Worm (Caenorhabditis elegans): ENCODE results near the gene F19B10.10.

F19B10.10 gene

ce11 chrII:3659776-3660175 is 21.4 kb downstream of the F19B10.10 start, which contains the start of gene F19B10.4:
TSS of gene F19B10.4 (plus strand) at chrII:3660076.
- TF ChIP-seq unc-62 (GFP tag; optimal IDR thresholded peaks at IDR 0.05) (no peak), mep-1 (tag; optimal IDR thresholded peaks at IDR 0.05) (no peak), M03D4.4 (tag; optimal IDR thresholded peaks at IDR 0.05) (no peak), mls-2 (tag; optimal IDR thresholded peaks at IDR 0.05) (no peak)

- no peak for TF ChIP-seq lin-13 (tag; optimal IDR thresholded peaks at IDR 0.05)
- TF ChIP-seq blmp-1 (tag; optimal IDR thresholded peaks at IDR 0.05), result no peak
- no peak for TF ChIP-seq flh-1 (GFP tag; optimal IDR thresholded peaks at IDR 0.05)
Measured at ce11 chrII:3655378-3655777, 25.8 kb downstream of the F19B10.10 start, which contains the start of gene F19B10.5. TSS of gene F19B10.5 (plus strand) at chrII:3655678.

- TF ChIP-seq nhr-237 (tag; optimal IDR thresholded peaks at IDR 0.05) (no peak), lsy-2 (tag; optimal IDR thresholded peaks at IDR 0.05) (no peak), ceh-83 (GFP tag; optimal IDR thresholded peaks at IDR 0.05) (no peak), lin-32 (GFP tag; optimal IDR thresholded peaks at IDR 0.05) (no peak), unc-62 (GFP tag; optimal IDR thresholded peaks at IDR 0.05) (no peak), nhr-12 (tag; optimal IDR thresholded peaks at IDR 0.05) (no peak), bed-3 (GFP tag; optimal IDR thresholded peaks at IDR 0.05) (no peak), drap-1 (GFP tag; optimal IDR thresholded peaks at IDR 0.05) (no peak), ceh-39 (tag; optimal IDR thresholded peaks at IDR 0.05) (no peak), lin-13 (tag; optimal IDR thresholded peaks at IDR 0.05) (no peak), ham-2 (GFP tag; optimal IDR thresholded peaks at IDR 0.05) (no peak), elt-1 (tag; optimal IDR thresholded peaks at IDR 0.05; ENCODE audit: borderline replicate concordance, insufficient read depth) (no peak), mab-5 (tag; optimal IDR thresholded peaks at IDR 0.05) (no peak), tbx-8 (GFP tag; optimal IDR thresholded peaks at IDR 0.05) (no peak), unc-39 (tag; optimal IDR thresholded peaks at IDR 0.05) (no peak), ces-1 (GFP tag; optimal IDR thresholded peaks at IDR 0.05) (no peak), flh-1 (GFP tag; optimal IDR thresholded peaks at IDR 0.05) (no peak), unc-120 (tag; optimal IDR thresholded peaks at IDR 0.05; ENCODE audit: poor library complexity, severe bottlenecking) (no peak), hlh-1 (tag; optimal IDR thresholded peaks at IDR 0.05) (no peak)
Measured at ce11 chrII:3647111-3647510, 34.1 kb downstream of the F19B10.10 start, which contains the start of gene fbxb-33. TSS of gene fbxb-33 (plus strand) at chrII:3647411.

- TF ChIP-seq sptf-1 (tag; optimal IDR thresholded peaks at IDR 0.05), result no peak
- no peak for TF ChIP-seq ceh-39 (tag; optimal IDR thresholded peaks at IDR 0.05)
- TF ChIP-seq unc-39 (tag; optimal IDR thresholded peaks at IDR 0.05), result no peak
- TF ChIP-seq nhr-76 (tag; optimal IDR thresholded peaks at IDR 0.05), result no peak
- no peak for TF ChIP-seq ceh-43 (GFP tag; optimal IDR thresholded peaks at IDR 0.05)
- TF ChIP-seq bed-3 (GFP tag; optimal IDR thresholded peaks at IDR 0.05), result no peak
Measured at ce11 chrII:3641197-3641596, 40.0 kb downstream of the F19B10.10 start, which contains the start of gene M151.1. TSS of gene M151.1 (plus strand) at chrII:3641497.

ce11 chrII:3640197-3640596 is 41.0 kb downstream of the F19B10.10 start, which contains the start of gene M151.10:
TSS of gene M151.10 (minus strand) at chrII:3640297.
- TF ChIP-seq blmp-1 (tag; optimal IDR thresholded peaks at IDR 0.05), result no peak

ce11 chrII:3639238-3639637 is 42.0 kb downstream of the F19B10.10 start, which contains the start of gene fbxb-31:
TSS of gene fbxb-31 (minus strand) at chrII:3639338.
- no peak for TF ChIP-seq snpc-4 (tag; optimal IDR thresholded peaks at IDR 0.05)
- TF ChIP-seq nhr-237 (tag; optimal IDR thresholded peaks at IDR 0.05), result no peak
- TF ChIP-seq nhr-2 (tag; optimal IDR thresholded peaks at IDR 0.05), result no peak
- TF ChIP-seq drap-1 (GFP tag; optimal IDR thresholded peaks at IDR 0.05), result no peak
- no peak for TF ChIP-seq lin-32 (GFP tag; optimal IDR thresholded peaks at IDR 0.05)
- no peak for TF ChIP-seq ztf-11 (tag; optimal IDR thresholded peaks at IDR 0.05)
- TF ChIP-seq mab-5 (tag; optimal IDR thresholded peaks at IDR 0.05), result no peak
- no peak for TF ChIP-seq unc-39 (tag; optimal IDR thresholded peaks at IDR 0.05)
- no peak for TF ChIP-seq mls-2 (tag; optimal IDR thresholded peaks at IDR 0.05)
- no peak for TF ChIP-seq nhr-28 (tag; optimal IDR thresholded peaks at IDR 0.05)
- TF ChIP-seq ceh-39 (tag; optimal IDR thresholded peaks at IDR 0.05), result no peak
- TF ChIP-seq unc-120 (tag; optimal IDR thresholded peaks at IDR 0.05; ENCODE audit: poor library complexity, severe bottlenecking), result no peak
- TF ChIP-seq elt-3 (tag; optimal IDR thresholded peaks at IDR 0.05), result no peak
- no peak for TF ChIP-seq blmp-1 (tag; optimal IDR thresholded peaks at IDR 0.05)
- TF ChIP-seq bed-3 (GFP tag; optimal IDR thresholded peaks at IDR 0.05), result no peak
- no peak for TF ChIP-seq ceh-83 (GFP tag; optimal IDR thresholded peaks at IDR 0.05)

All from whole organism, mixed stage, embryonic.